Worm (Caenorhabditis elegans) whole organism, L1 larva: ENCODE measurements around the gene lex-1.

Experiments
- C04F5.9 ChIP-seq: sonication (generic microtip); optimal IDR thresholded peaks from 2 replicates; lab custom pipeline; 2016; ENCODE audit warnings: missing genetic modification characterization, missing compliant biosample characterization
- F16B12.6 ChIP-seq: fragments of 150-350 bp; optimal IDR thresholded peaks from 2 replicates; lab custom pipeline; 2014; ENCODE audit warnings: missing biosample characterization, missing genetic modification characterization
- aly-2 ChIP-seq: fragments of 150-350 bp; optimal IDR thresholded peaks from 2 replicates; lab custom pipeline; 2014; ENCODE audit warnings: missing biosample characterization, missing genetic modification characterization
- blmp-1 ChIP-seq: fragments of 150-350 bp; optimal IDR thresholded peaks from 2 replicates; lab custom pipeline; 2014; ENCODE audit warnings: missing biosample characterization, missing genetic modification characterization
- ceh-63 ChIP-seq: fragments of 200-800 bp; sonication (Bioruptor generic); optimal IDR thresholded peaks from 2 replicates; lab custom pipeline; 2018; ENCODE audit warnings: mild to moderate bottlenecking, missing genetic modification characterization, missing compliant biosample characterization
- ceh-8 ChIP-seq: fragments of 200-800 bp; sonication (Bioruptor generic); optimal IDR thresholded peaks from 2 replicates; lab custom pipeline; 2018; ENCODE audit warnings: mild to moderate bottlenecking, missing genetic modification characterization, moderate library complexity, missing compliant biosample characterization
- ceh-82 ChIP-seq, 3 experiments: fragments of 150-350 bp in 1 of 3; sonication (generic microtip) in 2 of 3; optimal IDR thresholded peaks; 2 replicates each; lab custom pipeline; 2014 to 2017; ENCODE audit warnings: missing biosample characterization in 3 of 3, missing genetic modification characterization in 3 of 3
- ceh-88 ChIP-seq: fragments of 200-800 bp; sonication (Bioruptor generic); IDR thresholded peaks from 2 replicates; pipeline ENCODE4 v1.3.6; 2022; ENCODE audit warnings: missing genetic modification characterization, missing compliant biosample characterization
- ces-1 ChIP-seq: fragments of 150-350 bp; optimal IDR thresholded peaks from 2 replicates; lab custom pipeline; 2014; ENCODE audit warnings: missing biosample characterization, missing genetic modification reagents, missing genetic modification characterization
- dpl-1 ChIP-seq, 3 experiments: fragments of 150-350 bp in 2 of 3; sonication (generic microtip) in 1 of 3; optimal IDR thresholded peaks; 2 replicates each; lab custom pipeline; 2014 to 2017; ENCODE audit warnings: missing biosample characterization in 3 of 3, missing genetic modification characterization in 3 of 3, missing genetic modification reagents in 3 of 3
- efl-1 ChIP-seq, 4 experiments: fragments of 150-350 bp; optimal IDR thresholded peaks in 3 of 4; peaks in 1 of 4; 1 replicate in 1 of 4; 2 replicates in 3 of 4; lab custom pipeline; 2014; ENCODE audit warnings: missing biosample characterization in 2 of 4, missing genetic modification characterization in 2 of 4, missing genetic modification reagents in 2 of 4
- egl-13 ChIP-seq: sonication (generic microtip); optimal IDR thresholded peaks from 2 replicates; lab custom pipeline; 2016; ENCODE audit warnings: missing genotype, missing genetic modification reagents, missing genetic modification characterization, missing compliant biosample characterization
- egl-27 ChIP-seq, 2 experiments: fragments of 150-350 bp in 1 of 2; sonication (generic microtip); optimal IDR thresholded peaks; 3 replicates each; lab custom pipeline; 2017 to 2018; ENCODE audit warnings: missing biosample characterization in 2 of 2, missing genetic modification characterization in 2 of 2, missing genetic modification reagents in 2 of 2
- elt-2 ChIP-seq: sonication (generic microtip); optimal IDR thresholded peaks from 2 replicates; lab custom pipeline; 2016; ENCODE audit warnings: missing genetic modification characterization, mild to moderate bottlenecking, inconsistent platforms, missing compliant biosample characterization, missing genetic modification reagents
- ets-5 ChIP-seq: fragments of 200-800 bp; sonication (Bioruptor generic); IDR thresholded peaks from 2 replicates; pipeline ENCODE4 v1.3.6; 2022; ENCODE audit warnings: missing genetic modification characterization, missing compliant biosample characterization
- fkh-10 ChIP-seq: sonication (generic microtip); optimal IDR thresholded peaks from 2 replicates; lab custom pipeline; 2017; ENCODE audit warnings: missing biosample characterization, missing genetic modification reagents, missing genetic modification characterization
- fkh-4 ChIP-seq: sonication (generic microtip); optimal IDR thresholded peaks from 2 replicates; lab custom pipeline; 2016; ENCODE audit warnings: missing compliant biosample characterization, missing genetic modification characterization, borderline replicate concordance
- fkh-8 ChIP-seq: sonication (generic microtip); optimal IDR thresholded peaks from 2 replicates; lab custom pipeline; 2016; ENCODE audit warnings: mild to moderate bottlenecking, missing genetic modification characterization, missing compliant biosample characterization
- fos-1 ChIP-seq: fragments of 150-350 bp; optimal IDR thresholded peaks from 2 replicates; lab custom pipeline; 2014; ENCODE audit warnings: missing biosample characterization, missing genetic modification characterization
- hlh-17 ChIP-seq: fragments of 200-800 bp; sonication (Bioruptor generic); optimal IDR thresholded peaks from 2 replicates; lab custom pipeline; 2018; ENCODE audit warnings: missing genetic modification characterization, mild to moderate bottlenecking, missing compliant biosample characterization, moderate library complexity, borderline replicate concordance
- hpl-2 ChIP-seq: fragments of 150-350 bp; optimal IDR thresholded peaks from 2 replicates; lab custom pipeline; 2014; ENCODE audit warnings: missing biosample characterization, missing genetic modification reagents, missing genetic modification characterization
- jun-1 ChIP-seq: fragments of 150-350 bp; optimal IDR thresholded peaks from 2 replicates; lab custom pipeline; 2014; ENCODE audit warnings: missing biosample characterization, missing genetic modification reagents, missing genetic modification characterization
- lin-13 ChIP-seq: fragments of 150-350 bp; optimal IDR thresholded peaks from 2 replicates; lab custom pipeline; 2014; ENCODE audit warnings: missing biosample characterization, missing genetic modification reagents, missing genetic modification characterization
- lin-14 ChIP-seq: fragments of 200-800 bp; sonication (Bioruptor generic); optimal IDR thresholded peaks from 2 replicates; lab custom pipeline; 2018; ENCODE audit warnings: mild to moderate bottlenecking, missing genetic modification characterization, moderate library complexity, missing compliant biosample characterization
- lin-35 ChIP-seq, 2 experiments: fragments of 150-350 bp; optimal IDR thresholded peaks; 2 replicates each; lab custom pipeline; 2014; ENCODE audit warnings: missing biosample characterization in 2 of 2, missing genetic modification characterization in 2 of 2, missing genetic modification reagents in 2 of 2
- lin-39 ChIP-seq: fragments of 150-350 bp; optimal IDR thresholded peaks from 2 replicates; lab custom pipeline; 2014; ENCODE audit warnings: missing biosample characterization, missing genetic modification reagents, missing genetic modification characterization
- lsy-2 ChIP-seq, 2 experiments: fragments of 150-350 bp; optimal IDR thresholded peaks; 2 replicates each; lab custom pipeline; 2014; ENCODE audit warnings: missing biosample characterization in 2 of 2, missing genetic modification characterization in 2 of 2
- mab-9 ChIP-seq: fragments of 200-800 bp; sonication (Bioruptor generic); IDR thresholded peaks from 2 replicates; pipeline ENCODE4 v1.3.6; 2022; ENCODE audit warnings: missing genetic modification reagents, missing genetic modification characterization, missing compliant biosample characterization
- mef-2 ChIP-seq: fragments of 150-350 bp; optimal IDR thresholded peaks from 2 replicates; lab custom pipeline; 2014; ENCODE audit warnings: missing biosample characterization, missing genetic modification characterization
- nhr-11 ChIP-seq: fragments of 150-350 bp; optimal IDR thresholded peaks from 2 replicates; lab custom pipeline; 2014; ENCODE audit warnings: missing biosample characterization, missing genetic modification characterization
- nhr-19 ChIP-seq: fragments of 200-800 bp; sonication (Bioruptor generic); conservative IDR thresholded peaks from 2 replicates; pipeline ENCODE4 v1.3.6; 2022; ENCODE audit warnings: missing genetic modification characterization, missing compliant biosample characterization
- nhr-20 ChIP-seq: sonication (generic microtip); optimal IDR thresholded peaks from 2 replicates; lab custom pipeline; 2016; ENCODE audit warnings: mild to moderate bottlenecking, missing genetic modification characterization, missing compliant biosample characterization
- nhr-237 ChIP-seq: fragments of 150-350 bp; optimal IDR thresholded peaks from 2 replicates; lab custom pipeline; 2014; ENCODE audit warnings: missing biosample characterization, missing genetic modification characterization
- nhr-71 ChIP-seq: sonication (generic microtip); optimal IDR thresholded peaks from 2 replicates; lab custom pipeline; 2016; ENCODE audit warnings: mild to moderate bottlenecking, missing genetic modification characterization, moderate library complexity, missing compliant biosample characterization
- nhr-84 ChIP-seq: sonication (generic microtip); optimal IDR thresholded peaks from 2 replicates; lab custom pipeline; 2017; ENCODE audit warnings: missing biosample characterization, missing genetic modification characterization
- nhr-85 ChIP-seq: sonication (generic microtip); peaks from one replicate; lab custom pipeline; 2016; ENCODE audit warnings: missing genetic modification characterization, inconsistent platforms, missing compliant biosample characterization
- nhr-90 ChIP-seq: sonication (generic microtip); optimal IDR thresholded peaks from 2 replicates; lab custom pipeline; 2016; ENCODE audit warnings: mild to moderate bottlenecking, missing genetic modification characterization, missing compliant biosample characterization; ENCODE audit not compliant: poor library complexity
- pag-3 ChIP-seq: sonication (generic microtip); optimal IDR thresholded peaks from 2 replicates; lab custom pipeline; 2017; ENCODE audit warnings: missing genetic modification characterization, mild to moderate bottlenecking, missing compliant biosample characterization, antibody characterized with exemption, borderline replicate concordance; ENCODE audit not compliant: insufficient read depth
- rnt-1 ChIP-seq: sonication (generic microtip); optimal IDR thresholded peaks from 2 replicates; lab custom pipeline; 2016; ENCODE audit warnings: mild to moderate bottlenecking, missing genetic modification characterization, moderate library complexity, missing compliant biosample characterization
- skn-1 ChIP-seq: fragments of 150-350 bp; optimal IDR thresholded peaks from 2 replicates; lab custom pipeline; 2014; ENCODE audit warnings: missing biosample characterization, missing genetic modification characterization
- snpc-4 ChIP-seq: fragments of 150-350 bp; optimal IDR thresholded peaks from 2 replicates; lab custom pipeline; 2014; ENCODE audit warnings: missing biosample characterization, missing genetic modification characterization
- snu-23 ChIP-seq: sonication (generic microtip); optimal IDR thresholded peaks from 2 replicates; lab custom pipeline; 2016; ENCODE audit warnings: missing genetic modification characterization, missing compliant biosample characterization
- sox-4 ChIP-seq: sonication (generic microtip); optimal IDR thresholded peaks from 2 replicates; lab custom pipeline; 2016; ENCODE audit warnings: missing genetic modification characterization, missing compliant biosample characterization
- sptf-1 ChIP-seq: fragments of 150-350 bp; optimal IDR thresholded peaks from 2 replicates; lab custom pipeline; 2014; ENCODE audit warnings: missing biosample characterization, missing genetic modification characterization
- swsn-7 ChIP-seq: sonication (generic microtip); optimal IDR thresholded peaks from 2 replicates; lab custom pipeline; 2016; ENCODE audit warnings: missing genetic modification characterization, missing compliant biosample characterization
- tbx-2 ChIP-seq: sonication (generic microtip); optimal IDR thresholded peaks from 2 replicates; lab custom pipeline; 2016; ENCODE audit warnings: missing genetic modification characterization, missing compliant biosample characterization
- tlp-1 ChIP-seq: fragments of 150-350 bp; optimal IDR thresholded peaks from 2 replicates; lab custom pipeline; 2014; ENCODE audit warnings: missing biosample characterization, missing genetic modification characterization
- unc-130 ChIP-seq: fragments of 150-350 bp; optimal IDR thresholded peaks from 2 replicates; lab custom pipeline; 2017; ENCODE audit warnings: missing biosample characterization, missing genetic modification characterization, inconsistent platforms
- unc-30 ChIP-seq: sonication (generic microtip); optimal IDR thresholded peaks from 2 replicates; lab custom pipeline; 2017; ENCODE audit warnings: missing biosample characterization, missing genetic modification characterization
- unc-86 ChIP-seq: sonication (generic microtip); optimal IDR thresholded peaks from 2 replicates; lab custom pipeline; 2016; ENCODE audit warnings: missing genetic modification characterization, missing compliant biosample characterization
- unc-98 ChIP-seq: fragments of 200-800 bp; sonication (Bioruptor generic); IDR thresholded peaks from 2 replicates; pipeline ENCODE4 v1.3.6; 2022; ENCODE audit warnings: missing genetic modification characterization, missing compliant biosample characterization
- vab-15 ChIP-seq: sonication (generic microtip); optimal IDR thresholded peaks from 2 replicates; lab custom pipeline; 2017; ENCODE audit warnings: missing genotype, mild to moderate bottlenecking, missing genetic modification characterization, missing compliant biosample characterization

The lex-1 gene

DNA sequence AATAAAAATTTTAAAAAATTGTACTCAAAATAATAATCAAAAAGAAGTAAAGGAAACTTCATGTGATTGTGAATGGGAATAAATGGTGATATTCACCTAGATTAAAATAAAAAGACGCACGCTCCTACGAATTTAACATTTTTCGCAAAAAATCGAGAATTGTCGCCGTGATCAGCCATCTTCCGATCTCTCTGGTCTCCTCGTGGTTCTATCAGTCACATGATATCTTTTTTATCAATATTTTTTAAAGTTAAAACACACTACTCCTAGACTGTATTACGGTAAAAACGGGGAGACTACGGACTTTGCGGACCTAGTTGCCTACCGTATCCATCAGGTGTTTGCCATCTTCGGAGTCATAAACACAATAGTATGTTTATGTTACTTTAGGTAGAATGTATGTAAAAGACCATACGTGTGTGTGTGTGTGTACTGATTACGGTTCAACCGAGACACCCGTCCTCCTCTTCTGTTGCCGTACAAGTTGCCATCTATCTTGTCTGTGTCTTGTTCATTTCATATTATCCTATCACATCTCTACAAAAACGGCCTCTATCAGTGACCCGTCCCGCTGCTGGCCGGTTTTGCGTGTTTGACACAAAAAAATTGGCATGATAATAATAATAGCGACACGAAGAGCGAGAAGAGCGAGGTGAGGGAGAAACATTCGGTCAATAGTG, 32.6 kb upstream of the lex-1 start, which contains the start of gene T12G3.2:
T12G3.2 (minus strand) TSS at position 444 of the 680 bp plus-strand sequence.
- TF ChIP-seq ceh-8 (GFP tag; lab: Kevin White, UChicago) (no peak), swsn-7 (tag; lab: Kevin White, UChicago) (no peak), elt-2 (tag; lab: Kevin White, UChicago) (peak; percentile 74), unc-98 (GFP tag; lab: Robert Waterston, UW) (no peak), efl-1 (optimal IDR thresholded peaks at IDR 0.05; lab: Kevin White, UChicago) (no peak), efl-1 (GFP tag; optimal IDR thresholded peaks at IDR 0.05 in 1 of 2; lab: Kevin White, UChicago) (peak in 1 of 2 experiments; percentile 82), nhr-84 (tag; lab: Kevin White, UChicago) (no peak), egl-13 (no peak), nhr-20 (peak; percentile 76), nhr-85 (tag; lab: Kevin White, UChicago) (peak; percentile 86), unc-30 (tag; lab: Kevin White, UChicago) (no peak), unc-86 (tag; lab: Kevin White, UChicago) (no peak), lin-39 (tag; lab: Kevin White, UChicago) (no peak), tbx-2 (tag; lab: Kevin White, UChicago) (no peak), tlp-1 (tag; lab: Kevin White, UChicago) (no peak), egl-27 (tag; optimal IDR thresholded peaks at IDR 0.05; lab: Kevin White, UChicago) (no peak), snpc-4 (tag; lab: Kevin White, UChicago) (no peak), hlh-17 (GFP tag; lab: Kevin White, UChicago) (no peak), ces-1 (GFP tag; lab: Kevin White, UChicago) (no peak), nhr-90 (tag; lab: Kevin White, UChicago) (peak; percentile 33), skn-1 (tag; lab: Kevin White, UChicago) (no peak), ets-5 (GFP tag; lab: Robert Waterston, UW) (no peak), C04F5.9 (tag; lab: Kevin White, UChicago) (no peak), ceh-82 (tag; optimal IDR thresholded peaks at IDR 0.05; lab: Kevin White, UChicago) (no peak), nhr-237 (tag; lab: Kevin White, UChicago) (no peak), rnt-1 (no peak), pag-3 (tag; lab: Kevin White, UChicago) (no peak), snu-23 (GFP tag; lab: Kevin White, UChicago) (peak; percentile 40), sox-4 (tag; lab: Kevin White, UChicago) (no peak), F16B12.6 (tag; lab: Kevin White, UChicago) (no peak), dpl-1 (GFP tag; optimal IDR thresholded peaks at IDR 0.05; lab: Kevin White, UChicago) (no peak), sptf-1 (tag; lab: Kevin White, UChicago) (no peak), nhr-19 (GFP tag; lab: Robert Waterston, UW) (peak; percentile 5; the same call in 1 of the 2 replicates), unc-130 (tag; lab: Kevin White, UChicago) (no peak), lin-14 (GFP tag; lab: Kevin White, UChicago) (peak; percentile 60), fkh-10 (GFP tag; lab: Kevin White, UChicago) (no peak), blmp-1 (tag; lab: Kevin White, UChicago) (peak; percentile 20), jun-1 (tag; lab: Kevin White, UChicago) (no peak), vab-15 (no peak), fkh-4 (no peak), hpl-2 (GFP tag; lab: Kevin White, UChicago) (no peak), nhr-11 (tag; lab: Kevin White, UChicago) (no peak), fos-1 (no peak), ceh-63 (GFP tag; lab: Kevin White, UChicago) (no peak), nhr-71 (peak; percentile 52), mab-9 (no peak), mef-2 (tag; lab: Kevin White, UChicago) (no peak), lsy-2 (tag; optimal IDR thresholded peaks at IDR 0.05; lab: Kevin White, UChicago) (peak in 1 of 2 experiments; percentile 50), lin-13 (GFP tag; lab: Kevin White, UChicago) (no peak), ceh-88 (GFP tag; lab: Robert Waterston, UW) (no peak), lin-35 (GFP tag; optimal IDR thresholded peaks at IDR 0.05; lab: Kevin White, UChicago) (peak in 1 of 2 experiments; percentile 52), aly-2 (tag; lab: Kevin White, UChicago) (no peak), fkh-8 (no peak)
